Fruit fly (Drosophila melanogaster): ENCODE data around the gene SH3PX1.

The SH3PX1 gene

dm6 chr3L:9726707-9727106 lies 13.1 kb upstream of the SH3PX1 start, which contains the start of gene Naa60 (continued):
- TF ChIP-seq hb (GFP tag; IDR thresholded peaks at IDR 0.05; ENCODE audit: partially characterized antibody) (peak; percentile 70; the same call in 2 of the 3 replicates), CG7963 (GFP tag; IDR thresholded peaks at IDR 0.05; ENCODE audit: partially characterized antibody) (peak; percentile 59; the same call in 2 of the 3 replicates), vnd (GFP tag; IDR thresholded peaks at IDR 0.05; ENCODE audit: partially characterized antibody) (peak; percentile 62), Dbx (GFP tag; IDR thresholded peaks at IDR 0.05) (no peak), nerfin-2 (GFP tag; IDR thresholded peaks at IDR 0.05; ENCODE audit: partially characterized antibody) (peak; percentile 67; the same call in 1 of the 2 replicates), CG1529 (GFP tag; optimal IDR thresholded peaks at IDR 0.05) (no peak), Mes4 (GFP tag; optimal IDR thresholded peaks at IDR 0.05) (no peak), CG7745 (tag; optimal IDR thresholded peaks at IDR 0.05) (no peak), Tbp (GFP tag; optimal IDR thresholded peaks at IDR 0.05) (no peak), chinmo (GFP tag; IDR thresholded peaks at IDR 0.05; ENCODE audit: partially characterized antibody) (peak; percentile 76; the same call in 2 of the 4 replicates), Nf-YA (GFP tag; IDR thresholded peaks at IDR 0.05) (no peak), exex (tag; optimal IDR thresholded peaks at IDR 0.05) (peak; percentile 23), bbx (GFP tag; IDR thresholded peaks at IDR 0.05; ENCODE audit: partially characterized antibody) (peak; percentile 90), ac (GFP tag; optimal IDR thresholded peaks at IDR 0.05) (no peak), Dll (GFP tag; IDR thresholded peaks at IDR 0.05; ENCODE audit: partially characterized antibody) (peak; percentile 93), knrl (GFP tag; IDR thresholded peaks at IDR 0.05; ENCODE audit: partially characterized antibody) (peak; percentile 89), z (GFP tag; IDR thresholded peaks at IDR 0.05) (no peak), Pdp1 (GFP tag; optimal IDR thresholded peaks at IDR 0.05) (peak in 1 of 2 experiments; percentile 24), HmgD (GFP tag; optimal IDR thresholded peaks at IDR 0.05) (no peak), CG34224 (GFP tag; IDR thresholded peaks at IDR 0.05; ENCODE audit: partially characterized antibody) (peak; percentile 93), row (GFP tag; IDR thresholded peaks at IDR 0.05) (peak; percentile 69), insv (GFP tag; optimal IDR thresholded peaks at IDR 0.05) (peak in 1 of 2 experiments; percentile 94), kah (GFP tag; optimal IDR thresholded peaks at IDR 0.05) (peak; percentile 94), MBD-R2 (GFP tag; IDR thresholded peaks at IDR 0.05) (peak; percentile 85), HLH4C (GFP tag; IDR thresholded peaks at IDR 0.05; ENCODE audit: partially characterized antibody) (peak; percentile 84), CG1647 (GFP tag; optimal IDR thresholded peaks at IDR 0.05) (no peak), CHES-1-like (GFP tag; optimal IDR thresholded peaks at IDR 0.05) (peak; percentile 1), CG9797 (GFP tag; optimal IDR thresholded peaks at IDR 0.05) (peak; percentile 71), unpg (GFP tag; optimal IDR thresholded peaks at IDR 0.05) (no peak), MESR4 (GFP tag; optimal IDR thresholded peaks at IDR 0.05) (peak; percentile 70), E2f2 (GFP tag; IDR thresholded peaks at IDR 0.05) (peak; percentile 79), Hand (GFP tag; optimal IDR thresholded peaks at IDR 0.05) (no peak), HmgZ (tag; optimal IDR thresholded peaks at IDR 0.05) (peak; percentile 54), Usf (GFP tag; optimal IDR thresholded peaks at IDR 0.05) (no peak), BtbVII (GFP tag; optimal IDR thresholded peaks at IDR 0.05) (no peak), CG17829 (tag; optimal IDR thresholded peaks at IDR 0.05) (peak; percentile 24), CG2129 (GFP tag; IDR thresholded peaks at IDR 0.05; ENCODE audit: partially characterized antibody) (peak; percentile 74), Elba2 (GFP tag; optimal IDR thresholded peaks at IDR 0.05) (peak; percentile 15), Fer1 (GFP tag; optimal IDR thresholded peaks at IDR 0.05) (peak; percentile 20), sug (tag; optimal IDR thresholded peaks at IDR 0.05) (peak; percentile 38), CG17912 (GFP tag; optimal IDR thresholded peaks at IDR 0.05) (no peak), sna (GFP tag; IDR thresholded peaks at IDR 0.05; ENCODE audit: partially characterized antibody) (peak; percentile 78), CG11723 (GFP tag; optimal IDR thresholded peaks at IDR 0.05) (no peak), sens-2 (GFP tag; IDR thresholded peaks at IDR 0.05) (no peak), pzg (GFP tag; optimal IDR thresholded peaks at IDR 0.05) (peak; percentile 83), Rfx (GFP tag; IDR thresholded peaks at IDR 0.05) (no peak), ERR (GFP tag; optimal IDR thresholded peaks at IDR 0.05) (no peak)

All from whole organism, embryonic.